Worm (Caenorhabditis elegans): Measurements from ENCODE around the gene C32D5.4.

ce11 chrII:6290047-6290582 lies 32.8 kb downstream of the C32D5.4 start, which contains the start of gene upb-1:
- no peak for TF ChIP-seq pqm-1 (tag; optimal IDR thresholded peaks at IDR 0.05)
- no peak for TF ChIP-seq fkh-10 (GFP tag; optimal IDR thresholded peaks at IDR 0.05)
- no peak for TF ChIP-seq elt-4 (tag; optimal IDR thresholded peaks at IDR 0.05)
- TF ChIP-seq pag-3 (tag; optimal IDR thresholded peaks at IDR 0.05; ENCODE audit: borderline replicate concordance): no peak
- no peak for TF ChIP-seq C38D4.7 (GFP tag; optimal IDR thresholded peaks at IDR 0.05)
- no peak for TF ChIP-seq F13H6.1 (tag; optimal IDR thresholded peaks at IDR 0.05)
- peak; percentile 82 for TF ChIP-seq elt-2 (tag; optimal IDR thresholded peaks at IDR 0.05)
- no peak for TF ChIP-seq pha-4 (tag; optimal IDR thresholded peaks at IDR 0.05)
- TF ChIP-seq che-1 (tag; optimal IDR thresholded peaks at IDR 0.05): no peak
- no peak for TF ChIP-seq ama-1 (optimal IDR thresholded peaks at IDR 0.05)
- TF ChIP-seq hlh-13 (GFP tag; optimal IDR thresholded peaks at IDR 0.05): no peak
- TF ChIP-seq gmeb-2 (tag; optimal IDR thresholded peaks at IDR 0.05): no peak
